Worm (Caenorhabditis elegans) whole organism, mixed stage, embryonic: ENCODE measurements around the gene F35H10.10.

Experiments
- M03D4.4 ChIP-seq: sonication (generic microtip); optimal IDR thresholded peaks from 2 replicates; lab custom pipeline; 2017; ENCODE audit warnings: mild to moderate bottlenecking, missing genetic modification characterization, missing compliant biosample characterization
- bed-3 ChIP-seq: fragments of 200-800 bp; sonication (Bioruptor generic); optimal IDR thresholded peaks from 3 replicates; lab custom pipeline; 2018; ENCODE audit warnings: mild to moderate bottlenecking, missing genetic modification characterization, moderate library complexity, missing compliant biosample characterization
- blmp-1 ChIP-seq: fragments of 150-350 bp; optimal IDR thresholded peaks from 2 replicates; lab custom pipeline; 2014; ENCODE audit warnings: missing biosample characterization, missing genetic modification characterization
- ceh-43 ChIP-seq: fragments of 200-800 bp; sonication (Bioruptor generic); optimal IDR thresholded peaks from 2 replicates; lab custom pipeline; 2018; ENCODE audit warnings: mild to moderate bottlenecking, missing genetic modification characterization, moderate library complexity, missing compliant biosample characterization
- ceh-83 ChIP-seq: fragments of 200-800 bp; sonication (Bioruptor generic); optimal IDR thresholded peaks from 2 replicates; lab custom pipeline; 2018; ENCODE audit warnings: mild to moderate bottlenecking, missing genetic modification characterization, missing compliant biosample characterization
- ces-1 ChIP-seq: fragments of 150-350 bp; optimal IDR thresholded peaks from 2 replicates; lab custom pipeline; 2014; ENCODE audit warnings: missing biosample characterization, missing genetic modification reagents, missing genetic modification characterization
- cnd-1 ChIP-seq: fragments of 200-800 bp; sonication (Bioruptor generic); optimal IDR thresholded peaks from 2 replicates; lab custom pipeline; 2018; ENCODE audit warnings: mild to moderate bottlenecking, missing genetic modification characterization, missing compliant biosample characterization
- drap-1 ChIP-seq: fragments of 200-800 bp; sonication (Bioruptor generic); optimal IDR thresholded peaks from 3 replicates; lab custom pipeline; 2018; ENCODE audit warnings: mild to moderate bottlenecking, missing genetic modification characterization, missing compliant biosample characterization
- elt-1 ChIP-seq: sonication (generic microtip); optimal IDR thresholded peaks from 2 replicates; lab custom pipeline; 2017; ENCODE audit warnings: missing genetic modification characterization, mild to moderate bottlenecking, missing compliant biosample characterization, antibody characterized with exemption, moderate library complexity, borderline replicate concordance; ENCODE audit not compliant: insufficient read depth
- elt-3 ChIP-seq: fragments of 150-350 bp; optimal IDR thresholded peaks from 2 replicates; lab custom pipeline; 2014; ENCODE audit warnings: missing biosample characterization, missing genetic modification characterization
- flh-1 ChIP-seq: fragments of 200-800 bp; sonication (Bioruptor generic); optimal IDR thresholded peaks from 2 replicates; lab custom pipeline; 2018; ENCODE audit warnings: mild to moderate bottlenecking, missing genetic modification characterization, moderate library complexity, missing compliant biosample characterization
- ham-2 ChIP-seq: fragments of 200-800 bp; sonication (Bioruptor generic); optimal IDR thresholded peaks from 2 replicates; lab custom pipeline; 2018; ENCODE audit warnings: mild to moderate bottlenecking, missing genetic modification characterization, missing compliant biosample characterization
- hlh-1 ChIP-seq: fragments of 150-350 bp; optimal IDR thresholded peaks from 2 replicates; lab custom pipeline; 2014; ENCODE audit warnings: missing biosample characterization, missing genetic modification reagents, missing genetic modification characterization
- lin-13 ChIP-seq: fragments of 150-350 bp; optimal IDR thresholded peaks from 2 replicates; lab custom pipeline; 2014; ENCODE audit warnings: missing biosample characterization, missing genetic modification characterization
- lin-32 ChIP-seq: fragments of 200-800 bp; sonication (Bioruptor generic); optimal IDR thresholded peaks from 2 replicates; lab custom pipeline; 2018; ENCODE audit warnings: mild to moderate bottlenecking, missing genetic modification characterization, missing compliant biosample characterization
- lsy-2 ChIP-seq: fragments of 150-350 bp; optimal IDR thresholded peaks from 2 replicates; lab custom pipeline; 2014; ENCODE audit warnings: missing biosample characterization, missing genetic modification characterization
- mls-2 ChIP-seq: sonication (generic microtip); optimal IDR thresholded peaks from 2 replicates; lab custom pipeline; 2016; ENCODE audit warnings: mild to moderate bottlenecking, missing genetic modification characterization, moderate library complexity, missing compliant biosample characterization
- nhr-12 ChIP-seq: fragments of 150-350 bp; optimal IDR thresholded peaks from 2 replicates; lab custom pipeline; 2014; ENCODE audit warnings: missing biosample characterization, missing genetic modification characterization
- nhr-2 ChIP-seq: fragments of 150-350 bp; optimal IDR thresholded peaks from 2 replicates; lab custom pipeline; 2014; ENCODE audit warnings: missing biosample characterization, missing genetic modification characterization
- nhr-28 ChIP-seq: fragments of 150-350 bp; optimal IDR thresholded peaks from 2 replicates; lab custom pipeline; 2014; ENCODE audit warnings: missing biosample characterization, missing genetic modification characterization
- nhr-76 ChIP-seq: sonication (generic microtip); optimal IDR thresholded peaks from 2 replicates; lab custom pipeline; 2017; ENCODE audit warnings: missing biosample characterization, missing genetic modification characterization
- pha-4 ChIP-seq: fragments of 150-350 bp; optimal IDR thresholded peaks from 2 replicates; lab custom pipeline; 2018; ENCODE audit warnings: missing biosample characterization, missing genetic modification reagents, missing genetic modification characterization
- sem-2 ChIP-seq: fragments of 200-800 bp; sonication (Bioruptor generic); optimal IDR thresholded peaks from 2 replicates; lab custom pipeline; 2018; ENCODE audit warnings: mild to moderate bottlenecking, missing genetic modification characterization, missing compliant biosample characterization
- snpc-4 ChIP-seq: fragments of 150-350 bp; optimal IDR thresholded peaks from 2 replicates; lab custom pipeline; 2014; ENCODE audit warnings: missing biosample characterization, missing genetic modification characterization
- sptf-1 ChIP-seq: sonication (generic microtip); optimal IDR thresholded peaks from 2 replicates; lab custom pipeline; 2017; ENCODE audit warnings: mild to moderate bottlenecking, missing genetic modification characterization, moderate library complexity, missing compliant biosample characterization
- tbx-8 ChIP-seq: fragments of 200-800 bp; sonication (Bioruptor generic); optimal IDR thresholded peaks from 2 replicates; lab custom pipeline; 2018; ENCODE audit warnings: mild to moderate bottlenecking, missing genetic modification characterization, moderate library complexity, missing compliant biosample characterization
- unc-120 ChIP-seq: sonication (generic microtip); optimal IDR thresholded peaks from 2 replicates; lab custom pipeline; 2017; ENCODE audit warnings: missing genetic modification characterization, missing compliant biosample characterization; ENCODE audit not compliant: poor library complexity, severe bottlenecking
- unc-39 ChIP-seq: fragments of 150-350 bp; optimal IDR thresholded peaks from 2 replicates; lab custom pipeline; 2014; ENCODE audit warnings: missing biosample characterization, missing genetic modification characterization
- unc-62 ChIP-seq: fragments of 150-350 bp; optimal IDR thresholded peaks from 2 replicates; lab custom pipeline; 2014; ENCODE audit warnings: missing biosample characterization, missing genetic modification reagents, missing genetic modification characterization
- zip-8 ChIP-seq: fragments of 150-350 bp; optimal IDR thresholded peaks from 2 replicates; lab custom pipeline; 2014; ENCODE audit warnings: missing biosample characterization, missing genetic modification characterization

Gene F35H10.10

DNA sequence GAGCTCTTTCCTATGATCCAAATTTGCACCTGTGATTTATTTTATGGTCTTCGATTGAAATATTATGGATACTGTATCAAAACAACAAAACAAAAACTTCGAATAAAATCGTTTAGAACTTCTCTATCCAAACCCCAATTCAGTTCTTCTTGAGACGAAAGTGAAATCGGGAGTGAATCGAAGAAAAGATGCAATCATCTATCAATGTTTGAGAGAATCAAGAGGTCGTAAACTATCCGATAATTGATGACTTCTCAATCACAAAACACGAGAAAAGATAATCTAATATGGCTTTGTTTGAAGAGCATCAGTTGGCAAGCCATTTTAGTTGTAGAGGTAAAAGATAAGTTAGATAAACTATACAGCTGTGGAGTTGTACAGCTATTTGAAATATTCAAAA is 5.1 kb upstream of the F35H10.10 start:
- TF ChIP-seq elt-3 (tag; lab: Kevin White, UChicago) (no peak), unc-120 (tag; lab: Kevin White, UChicago) (no peak), nhr-76 (tag; lab: Kevin White, UChicago) (no peak), tbx-8 (GFP tag; lab: Kevin White, UChicago) (no peak), ceh-83 (GFP tag; lab: Kevin White, UChicago) (no peak), sem-2 (GFP tag; lab: Kevin White, UChicago) (no peak), mls-2 (tag; lab: Kevin White, UChicago) (no peak), nhr-28 (tag; lab: Kevin White, UChicago) (no peak), nhr-2 (tag; lab: Kevin White, UChicago) (no peak), ces-1 (no peak), drap-1 (no peak)

DNA sequence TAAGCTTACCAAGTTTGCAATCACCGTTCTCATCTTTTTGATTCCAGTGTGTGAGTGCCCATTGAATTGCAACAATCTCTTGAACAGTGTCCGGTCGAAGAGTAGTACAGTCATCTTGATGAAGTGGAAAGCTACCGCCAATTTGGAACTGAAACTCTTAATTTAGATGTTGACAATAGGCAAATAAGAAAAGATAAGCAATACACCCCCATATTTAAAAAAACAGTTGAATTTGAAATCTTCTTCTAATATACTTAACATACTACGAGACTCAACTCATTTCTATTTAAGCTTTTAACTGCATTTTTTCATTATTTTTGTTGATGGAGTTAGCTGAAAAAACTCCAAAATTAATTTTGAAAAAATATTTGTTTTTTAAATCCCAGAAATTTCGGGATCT is 641 bp downstream of the F35H10.10 start:
- TF ChIP-seq tbx-8 (GFP tag; lab: Kevin White, UChicago) (no peak), bed-3 (GFP tag; lab: Kevin White, UChicago) (no peak), lin-32 (GFP tag; lab: Kevin White, UChicago) (no peak), lsy-2 (tag; lab: Kevin White, UChicago) (no peak), hlh-1 (tag; lab: Kevin White, UChicago) (no peak), unc-62 (no peak), zip-8 (tag; lab: Kevin White, UChicago) (no peak), flh-1 (GFP tag; lab: Kevin White, UChicago) (no peak), nhr-12 (no peak), pha-4 (tag; lab: Kevin White, UChicago) (no peak)

DNA sequence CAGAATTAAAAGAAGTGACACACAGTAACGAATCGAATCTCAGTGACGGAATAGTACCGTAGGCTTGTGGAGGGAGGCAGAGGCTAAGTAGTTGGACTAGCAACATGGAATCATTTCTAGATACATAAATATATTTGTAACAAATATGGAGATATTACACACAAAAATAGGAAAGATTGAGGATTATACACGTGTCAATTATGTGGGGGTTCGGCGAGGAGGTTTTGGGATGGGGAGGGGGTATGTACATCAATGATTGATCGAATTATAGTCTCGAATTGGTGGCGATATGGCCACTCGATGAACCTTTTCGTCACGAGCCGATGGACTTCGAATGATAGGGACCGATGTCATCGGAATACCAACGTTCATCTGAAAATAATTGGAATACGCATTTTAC is 5.3 kb downstream of the F35H10.10 start:
- TF ChIP-seq lsy-2 (tag; lab: Kevin White, UChicago) (no peak), ham-2 (GFP tag; lab: Kevin White, UChicago) (no peak), hlh-1 (tag; lab: Kevin White, UChicago) (no peak), snpc-4 (tag; lab: Kevin White, UChicago) (no peak), lin-32 (GFP tag; lab: Kevin White, UChicago) (no peak), unc-39 (tag; lab: Kevin White, UChicago) (no peak), M03D4.4 (no peak), unc-62 (no peak), bed-3 (GFP tag; lab: Kevin White, UChicago) (no peak), unc-120 (tag; lab: Kevin White, UChicago) (no peak), elt-1 (no peak), zip-8 (tag; lab: Kevin White, UChicago) (no peak)

DNA sequence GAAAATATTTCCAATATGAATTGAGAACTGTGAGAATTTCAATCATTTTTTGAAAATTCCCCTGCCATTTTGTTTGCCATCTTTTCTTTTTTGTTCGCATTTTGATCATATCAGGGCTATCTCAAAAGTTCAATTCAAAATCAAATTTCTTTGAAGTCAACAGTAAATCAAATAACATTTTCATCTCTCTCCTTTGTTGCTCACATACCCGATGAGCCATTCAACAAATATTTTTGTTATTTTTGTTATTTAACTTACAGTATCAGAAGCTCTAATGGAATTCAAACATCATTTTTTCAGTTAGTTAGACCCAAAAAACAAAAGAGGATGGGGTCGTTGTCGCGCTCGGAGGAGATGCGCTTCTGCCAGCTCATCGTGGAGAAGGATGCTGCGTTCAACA is 9.1 kb downstream of the F35H10.10 start, which contains the start of gene vha-5:
Gene vha-5, plus strand, starts transcription at position 301 of the 400 bp plus-strand sequence.
- TF ChIP-seq pha-4 (tag; lab: Kevin White, UChicago) = no peak
- TF ChIP-seq M03D4.4 = no peak
- no peak for TF ChIP-seq elt-1
- no peak for TF ChIP-seq ceh-43 (GFP tag; lab: Kevin White, UChicago)
- TF ChIP-seq nhr-2 (tag; lab: Kevin White, UChicago) = no peak
- TF ChIP-seq ham-2 (GFP tag; lab: Kevin White, UChicago) = no peak

DNA sequence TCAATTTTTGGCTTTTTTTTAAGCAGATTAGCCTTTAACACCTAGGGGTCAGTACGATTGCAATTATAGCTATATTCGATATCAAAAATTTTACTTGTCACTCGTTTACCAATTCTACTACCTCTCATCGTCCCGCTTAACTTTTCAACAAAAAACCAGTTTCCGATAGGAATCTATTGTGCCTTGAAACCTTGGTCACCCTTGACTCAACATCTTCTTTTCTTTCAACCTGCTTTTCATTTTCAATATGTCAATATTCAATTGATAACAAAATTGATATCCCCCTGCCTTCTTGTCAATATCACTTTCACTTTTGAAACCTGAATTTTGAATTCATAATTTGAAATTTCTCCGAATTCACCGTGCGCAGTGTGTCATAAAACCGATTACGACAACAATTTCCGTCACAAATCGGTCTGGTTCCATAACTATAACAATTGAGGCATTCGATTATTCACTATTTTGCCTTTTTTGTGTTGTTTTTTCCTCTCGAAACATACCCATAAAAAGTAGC is 10.0 kb downstream of the F35H10.10 start:
- TF ChIP-seq unc-39 (tag; lab: Kevin White, UChicago) (no peak), unc-120 (tag; lab: Kevin White, UChicago) (no peak), snpc-4 (tag; lab: Kevin White, UChicago) (no peak), sptf-1 (tag; lab: Kevin White, UChicago) (no peak), nhr-28 (tag; lab: Kevin White, UChicago) (no peak), cnd-1 (tag; lab: Kevin White, UChicago) (no peak), sem-2 (GFP tag; lab: Kevin White, UChicago) (no peak), lin-13 (tag; lab: Kevin White, UChicago) (no peak), blmp-1 (tag; lab: Kevin White, UChicago) (peak; percentile 61)
